Worm (Caenorhabditis elegans) whole organism, L4 larva: Measurements from ENCODE around the gene F15D4.4.

Experiments
- D1046.2 ChIP-seq: fragments of 200-800 bp; sonication (Bioruptor generic); IDR thresholded peaks from 2 replicates; pipeline ENCODE4 v1.3.6; 2022; ENCODE audit warnings: missing genetic modification characterization, missing compliant biosample characterization
- F10B5.3 ChIP-seq: sonication (generic microtip); optimal IDR thresholded peaks from 2 replicates; lab custom pipeline; 2016; ENCODE audit warnings: mild to moderate bottlenecking, missing genetic modification characterization, missing compliant biosample characterization
- F44E2.7 ChIP-seq: fragments of 200-800 bp; sonication (Bioruptor generic); IDR thresholded peaks from 2 replicates; pipeline ENCODE4 v2.1.2; 2022; ENCODE audit warnings: missing genetic modification characterization, missing compliant biosample characterization
- T20F7.1 ChIP-seq: fragments of 200-800 bp; sonication (Bioruptor generic); optimal IDR thresholded peaks from 2 replicates; lab custom pipeline; 2018; ENCODE audit warnings: mild to moderate bottlenecking, missing genetic modification characterization, missing compliant biosample characterization
- Y5F2A.4 ChIP-seq: fragments of 200-800 bp; sonication (Bioruptor generic); optimal IDR thresholded peaks from 2 replicates; lab custom pipeline; 2018; ENCODE audit warnings: mild to moderate bottlenecking, missing genetic modification characterization, missing compliant biosample characterization
- aha-1 ChIP-seq: fragments of 150-350 bp; peaks from one replicate; lab custom pipeline; 2014; ENCODE audit warnings: missing biosample characterization, missing genetic modification characterization
- aly-2 ChIP-seq: sonication (generic microtip); optimal IDR thresholded peaks from 2 replicates; lab custom pipeline; 2018; ENCODE audit warnings: missing biosample characterization, missing genetic modification characterization
- arid-1 ChIP-seq: fragments of 200-800 bp; sonication (Bioruptor generic); conservative IDR thresholded peaks from 2 replicates; pipeline ENCODE4 v1.3.6; 2022; ENCODE audit warnings: missing genetic modification reagents, missing genetic modification characterization, missing compliant biosample characterization
- attf-4 ChIP-seq: sonication (generic microtip); optimal IDR thresholded peaks from 3 replicates; lab custom pipeline; 2017; ENCODE audit warnings: missing biosample characterization, missing genetic modification characterization
- ceh-82 ChIP-seq: sonication (generic microtip); optimal IDR thresholded peaks from 2 replicates; lab custom pipeline; 2017; ENCODE audit warnings: missing biosample characterization, missing genetic modification characterization
- ces-1 ChIP-seq: fragments of 150-350 bp; sonication (generic microtip); optimal IDR thresholded peaks from 4 replicates; lab custom pipeline; 2014; ENCODE audit warnings: missing biosample characterization, missing genetic modification reagents, missing genetic modification characterization
- cey-2 ChIP-seq: sonication (generic microtip); optimal IDR thresholded peaks from 3 replicates; lab custom pipeline; 2017; ENCODE audit warnings: missing genetic modification characterization, mild to moderate bottlenecking, missing compliant biosample characterization, antibody characterized with exemption, borderline replicate concordance; ENCODE audit not compliant: insufficient read depth
- daf-16 ChIP-seq, 3 experiments: sonication (generic microtip); optimal IDR thresholded peaks; 2 replicates each; lab custom pipeline; 2016 to 2017; ENCODE audit warnings: missing genetic modification characterization in 3 of 3, missing genetic modification reagents in 3 of 3, mild to moderate bottlenecking in 2 of 3, missing compliant biosample characterization in 2 of 3, missing biosample characterization in 1 of 3, moderate library complexity in 1 of 3
- daf-8 ChIP-seq: fragments of 200-800 bp; sonication (Bioruptor generic); IDR thresholded peaks from 2 replicates; pipeline ENCODE4 v1.3.6; 2022; ENCODE audit warnings: missing genetic modification characterization, missing compliant biosample characterization
- dmd-8 ChIP-seq: fragments of 200-800 bp; sonication (Bioruptor generic); IDR thresholded peaks from 2 replicates; pipeline ENCODE4 v1.3.6; 2022; ENCODE audit warnings: missing genetic modification characterization, missing compliant biosample characterization
- duxl-1 ChIP-seq: sonication (generic microtip); optimal IDR thresholded peaks from 2 replicates; lab custom pipeline; 2016; ENCODE audit warnings: mild to moderate bottlenecking, missing genetic modification characterization, moderate library complexity, missing compliant biosample characterization; ENCODE audit not compliant: poor library complexity
- egl-27 ChIP-seq: sonication (generic microtip); optimal IDR thresholded peaks from 3 replicates; lab custom pipeline; 2017; ENCODE audit warnings: missing biosample characterization, missing genetic modification reagents, missing genetic modification characterization
- fkh-10 ChIP-seq: fragments of 150-350 bp; optimal IDR thresholded peaks from 2 replicates; lab custom pipeline; 2014; ENCODE audit warnings: missing biosample characterization, missing genetic modification reagents, missing genetic modification characterization
- hif-1 ChIP-seq, 2 experiments: sonication (generic microtip); optimal IDR thresholded peaks; 2 replicates each; lab custom pipeline; 2016 to 2017; ENCODE audit warnings: missing compliant biosample characterization in 2 of 2, missing genetic modification characterization in 2 of 2, missing genetic modification reagents in 2 of 2, missing genotype in 2 of 2, mild to moderate bottlenecking in 1 of 2
- hlh-11 ChIP-seq: fragments of 200-800 bp; sonication (Bioruptor generic); optimal IDR thresholded peaks from 2 replicates; lab custom pipeline; 2018; ENCODE audit warnings: mild to moderate bottlenecking, missing genetic modification characterization, missing compliant biosample characterization
- hmg-1.1 ChIP-seq: fragments of 200-800 bp; sonication (Bioruptor generic); IDR thresholded peaks from 2 replicates; pipeline ENCODE4 v1.3.6; 2022; ENCODE audit warnings: missing genetic modification reagents, missing genetic modification characterization, missing compliant biosample characterization
- lim-7 ChIP-seq: fragments of 200-800 bp; sonication (Bioruptor generic); IDR thresholded peaks from 2 replicates; pipeline ENCODE4 v1.3.6; 2022; ENCODE audit warnings: missing genetic modification characterization, missing compliant biosample characterization
- lin-38 ChIP-seq: fragments of 200-800 bp; sonication (Bioruptor generic); IDR thresholded peaks from 2 replicates; pipeline ENCODE4 v1.3.6; 2022; ENCODE audit warnings: missing genetic modification reagents, missing genetic modification characterization, missing compliant biosample characterization
- lsy-2 ChIP-seq, 2 experiments: fragments of 150-350 bp in 1 of 2; sonication (generic microtip) in 1 of 2; optimal IDR thresholded peaks; 2 replicates each; lab custom pipeline; 2014 to 2017; ENCODE audit warnings: missing biosample characterization in 2 of 2, missing genetic modification characterization in 2 of 2
- madf-9 ChIP-seq: fragments of 200-800 bp; sonication (Bioruptor generic); conservative IDR thresholded peaks from 2 replicates; pipeline ENCODE4 v1.3.6; 2022; ENCODE audit warnings: missing genetic modification reagents, missing genetic modification characterization, missing compliant biosample characterization
- mdt-29 ChIP-seq: fragments of 200-800 bp; sonication (Bioruptor generic); IDR thresholded peaks from 2 replicates; pipeline ENCODE4 v1.3.6; 2022; ENCODE audit warnings: missing genetic modification reagents, missing genetic modification characterization, missing compliant biosample characterization
- mep-1 ChIP-seq: fragments of 150-350 bp; sonication (generic microtip); optimal IDR thresholded peaks from 3 replicates; lab custom pipeline; 2014; ENCODE audit warnings: missing biosample characterization, missing genetic modification characterization
- mxl-2 ChIP-seq: fragments of 200-800 bp; sonication (Bioruptor generic); conservative IDR thresholded peaks from 2 replicates; pipeline ENCODE4 v1.3.6; 2022; ENCODE audit warnings: missing genetic modification reagents, missing genetic modification characterization, missing compliant biosample characterization
- nhr-102 ChIP-seq: sonication (generic microtip); optimal IDR thresholded peaks from 2 replicates; lab custom pipeline; 2016; ENCODE audit warnings: mild to moderate bottlenecking, missing genetic modification characterization, moderate library complexity, missing compliant biosample characterization
- nhr-11 ChIP-seq: fragments of 150-350 bp; optimal IDR thresholded peaks from 2 replicates; lab custom pipeline; 2014; ENCODE audit warnings: missing biosample characterization, missing genetic modification characterization
- nhr-42 ChIP-seq: fragments of 200-800 bp; sonication (Bioruptor generic); IDR thresholded peaks from 2 replicates; pipeline ENCODE4 v1.3.6; 2022; ENCODE audit warnings: missing genetic modification characterization, missing compliant biosample characterization
- nhr-77 ChIP-seq: fragments of 150-350 bp; optimal IDR thresholded peaks from 2 replicates; lab custom pipeline; 2014; ENCODE audit warnings: missing biosample characterization, missing genetic modification characterization
- rbr-2 ChIP-seq: sonication (generic microtip); optimal IDR thresholded peaks from 2 replicates; lab custom pipeline; 2016; ENCODE audit warnings: missing genotype, missing genetic modification characterization, missing compliant biosample characterization
- sdz-12 ChIP-seq: fragments of 200-800 bp; sonication (Bioruptor generic); optimal IDR thresholded peaks from 2 replicates; lab custom pipeline; 2018; ENCODE audit warnings: mild to moderate bottlenecking, missing genetic modification characterization, missing compliant biosample characterization
- set-16 ChIP-seq: fragments of 200-800 bp; sonication (Bioruptor generic); IDR thresholded peaks from 2 replicates; pipeline ENCODE4 v1.3.6; 2022; ENCODE audit warnings: missing genetic modification reagents, missing genetic modification characterization, missing compliant biosample characterization
- snpc-1.2 ChIP-seq: fragments of 200-800 bp; sonication (Bioruptor generic); IDR thresholded peaks from 2 replicates; pipeline ENCODE4 v1.3.6; 2022; ENCODE audit warnings: missing genetic modification reagents, missing genetic modification characterization, missing compliant biosample characterization
- spr-1 ChIP-seq: sonication (generic microtip); optimal IDR thresholded peaks from 2 replicates; lab custom pipeline; 2016; ENCODE audit warnings: mild to moderate bottlenecking, missing genetic modification characterization, missing compliant biosample characterization
- unc-130 ChIP-seq: sonication (generic microtip); optimal IDR thresholded peaks from 2 replicates; lab custom pipeline; 2016; ENCODE audit warnings: missing genetic modification reagents, missing genetic modification characterization, missing compliant biosample characterization
- unc-62 ChIP-seq, 3 experiments: fragments of 150-350 bp in 1 of 3; sonication (generic microtip); optimal IDR thresholded peaks in 2 of 3; peaks in 1 of 3; 1 replicate in 1 of 3; 2 replicates in 2 of 3; lab custom pipeline; 2014 to 2017; ENCODE audit warnings: missing biosample characterization in 3 of 3, missing genetic modification characterization in 3 of 3, missing genetic modification reagents in 3 of 3, missing genotype in 1 of 3
- zfp-2 ChIP-seq: sonication (generic microtip); optimal IDR thresholded peaks from 2 replicates; lab custom pipeline; 2016; ENCODE audit warnings: mild to moderate bottlenecking, missing genetic modification characterization, missing compliant biosample characterization
- zip-11 ChIP-seq: fragments of 200-800 bp; sonication (Bioruptor generic); IDR thresholded peaks from 2 replicates; pipeline ENCODE4 v1.3.6; 2022; ENCODE audit warnings: missing genetic modification characterization, missing compliant biosample characterization
- ztf-11 ChIP-seq: fragments of 150-350 bp; optimal IDR thresholded peaks from 2 replicates; lab custom pipeline; 2014; ENCODE audit warnings: missing biosample characterization, missing genetic modification characterization

The F15D4.4 gene

DNA sequence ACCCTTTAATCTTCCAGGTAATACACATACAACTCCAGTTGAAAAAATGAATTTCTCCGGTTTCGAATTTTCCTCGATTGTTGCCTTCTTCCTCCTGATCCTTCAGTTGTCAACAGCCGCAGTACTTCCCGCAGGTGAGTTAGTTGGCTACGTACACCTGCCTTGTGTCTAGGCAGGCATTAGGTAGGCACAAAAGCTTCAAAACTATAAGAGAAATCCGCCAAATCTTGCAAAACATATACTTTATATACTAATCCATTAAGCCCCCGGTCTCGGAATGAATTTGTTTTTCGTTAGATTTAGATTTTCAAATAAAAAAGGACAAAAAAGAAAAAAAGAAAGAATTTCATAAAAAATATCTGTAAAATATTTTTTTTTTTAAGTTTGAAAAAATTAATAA, 7.6 kb downstream of the F15D4.4 start, which contains the start of gene flp-16:
Gene flp-16 (plus strand): TSS at position 18 of the 400 bp plus-strand sequence.
- no peak for TF ChIP-seq unc-130 (GFP tag; lab: Kevin White, UChicago)
- TF ChIP-seq aha-1 (tag; lab: Kevin White, UChicago), result peak; percentile 93
- no peak for TF ChIP-seq spr-1 (tag; lab: Kevin White, UChicago)
- no peak for TF ChIP-seq ceh-82 (tag; lab: Kevin White, UChicago)
- no peak for TF ChIP-seq mdt-29 (GFP tag; lab: Robert Waterston, UW)
- TF ChIP-seq, all 104 proteins: peak for 1

DNA sequence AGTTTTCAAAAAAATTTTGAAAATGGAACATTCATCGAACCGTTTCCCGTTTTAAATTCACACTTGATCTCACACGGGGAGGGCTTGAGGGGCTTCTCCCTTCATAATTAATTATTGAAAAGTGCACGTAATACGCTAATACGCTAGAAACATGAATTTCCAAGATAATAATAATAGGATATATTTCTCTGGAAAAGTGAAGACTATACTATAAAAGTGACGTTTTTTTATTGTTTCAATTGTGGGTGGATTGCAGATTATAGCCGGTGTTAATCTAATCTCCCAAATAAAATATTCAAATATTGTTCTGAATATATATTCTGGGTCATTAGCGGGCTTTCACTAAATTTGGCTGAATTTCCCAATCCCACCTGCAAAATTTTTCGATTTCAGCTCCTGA, 9.2 kb downstream of the F15D4.4 start:
- TF ChIP-seq duxl-1 (tag; lab: Kevin White, UChicago) (no peak), aha-1 (tag; lab: Kevin White, UChicago) (no peak), lim-7 (GFP tag; lab: Robert Waterston, UW) (no peak), snpc-1.2 (no peak), arid-1 (GFP tag; lab: Robert Waterston, UW) (no peak), set-16 (GFP tag; lab: Robert Waterston, UW) (no peak), fkh-10 (GFP tag; lab: Kevin White, UChicago) (no peak), ztf-11 (tag; lab: Kevin White, UChicago) (no peak)

DNA sequence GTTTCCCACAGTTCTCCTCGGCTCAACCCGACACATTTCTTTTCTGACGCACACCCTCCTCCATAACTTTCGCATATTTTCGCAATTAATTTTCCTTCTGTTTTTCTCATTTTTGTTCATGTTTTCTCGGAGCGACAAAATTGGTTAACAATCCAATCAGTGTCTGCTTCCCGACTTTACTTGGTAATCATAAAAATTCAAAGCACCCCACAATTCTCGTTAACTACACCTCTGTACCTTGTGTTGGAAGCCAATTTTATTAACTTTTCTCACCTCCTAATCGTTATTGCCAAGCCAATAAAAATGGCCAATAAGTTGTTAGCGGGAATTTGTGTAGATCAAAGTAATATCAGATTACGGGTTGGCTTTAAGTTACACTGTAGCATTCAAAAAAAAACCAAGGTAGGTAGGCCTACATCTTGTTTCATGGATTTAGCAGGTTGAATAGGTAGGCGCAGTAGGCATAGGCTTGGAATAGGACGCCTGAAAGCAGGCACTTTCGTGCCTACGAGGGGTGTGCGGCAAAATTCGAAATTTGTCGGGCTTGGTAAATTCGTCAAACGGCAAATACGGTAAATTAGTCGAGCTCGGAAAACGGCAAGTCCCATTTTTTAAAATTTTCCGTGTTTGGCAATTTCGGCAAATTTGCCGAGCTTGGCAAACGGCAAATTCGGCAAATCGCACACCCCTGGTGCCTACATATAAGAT, 12.3 kb downstream of the F15D4.4 start:
- peak in 1 of 2 experiments; percentile 73 for TF ChIP-seq unc-62 (GFP tag; optimal IDR thresholded peaks at IDR 0.05 in 1 of 2; lab: Kevin White, UChicago)
- no peak for TF ChIP-seq unc-62 (tag; optimal IDR thresholded peaks at IDR 0.05; lab: Kevin White, UChicago)
- TF ChIP-seq aly-2 (tag; lab: Kevin White, UChicago), result no peak
- TF ChIP-seq F44E2.7 (GFP tag; lab: Robert Waterston, UW), result 0 out of 2 replicates have a peak, but pooled peaks have one; percentile 52
- no peak for TF ChIP-seq nhr-77
- no peak for TF ChIP-seq attf-4
- TF ChIP-seq nhr-11 (tag; lab: Kevin White, UChicago), result peak; percentile 4
- TF ChIP-seq lim-7 (GFP tag; lab: Robert Waterston, UW), result no peak
- TF ChIP-seq fkh-10 (GFP tag; lab: Kevin White, UChicago), result no peak
- no peak for TF ChIP-seq mxl-2 (GFP tag; lab: Robert Waterston, UW)
- no peak for TF ChIP-seq sdz-12
- TF ChIP-seq ces-1 (GFP tag; lab: Kevin White, UChicago), result no peak
- no peak for TF ChIP-seq Y5F2A.4 (GFP tag; lab: Kevin White, UChicago)
- TF ChIP-seq F10B5.3 (tag; lab: Kevin White, UChicago), result no peak
- TF ChIP-seq egl-27, result no peak
- TF ChIP-seq rbr-2 (tag; lab: Kevin White, UChicago), result no peak
- TF ChIP-seq zfp-2 (tag; lab: Kevin White, UChicago), result no peak
- no peak for TF ChIP-seq hif-1 (tag; optimal IDR thresholded peaks at IDR 0.05; lab: Kevin White, UChicago)
- no peak for TF ChIP-seq lin-38 (GFP tag; lab: Robert Waterston, UW)
- no peak for TF ChIP-seq cey-2
- no peak for TF ChIP-seq hmg-1.1 (GFP tag; lab: Robert Waterston, UW)
- TF ChIP-seq D1046.2 (GFP tag; lab: Robert Waterston, UW), result no peak

DNA sequence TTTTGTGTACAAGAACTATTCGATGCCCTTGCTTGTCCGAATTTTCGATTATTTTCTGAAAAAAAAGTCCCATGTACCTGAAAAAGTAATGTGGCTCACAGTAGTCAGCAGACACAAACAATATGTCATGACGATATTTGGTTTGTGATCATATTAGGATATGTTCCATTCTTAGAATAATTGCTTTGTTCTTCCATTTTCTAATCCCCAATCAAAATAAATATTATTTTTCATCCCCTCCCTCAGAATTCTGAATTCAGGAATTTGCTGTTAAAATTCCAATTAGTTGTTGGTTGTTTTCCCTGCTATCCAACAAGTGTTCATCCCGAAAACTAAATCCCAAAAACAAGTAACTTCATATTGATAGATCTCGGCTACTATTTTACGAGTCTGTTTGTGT, 23.5 kb downstream of the F15D4.4 start:
- TF ChIP-seq hlh-11 (tag; lab: Kevin White, UChicago), result no peak
- TF ChIP-seq lsy-2 (tag; optimal IDR thresholded peaks at IDR 0.05; lab: Kevin White, UChicago), result no peak
- TF ChIP-seq madf-9, result no peak
- TF ChIP-seq unc-62 (GFP tag; optimal IDR thresholded peaks at IDR 0.05 in 1 of 2; lab: Kevin White, UChicago), result peak in 1 of 2 experiments; percentile 67
- TF ChIP-seq unc-62 (tag; optimal IDR thresholded peaks at IDR 0.05; lab: Kevin White, UChicago), result no peak
- no peak for TF ChIP-seq T20F7.1 (GFP tag; lab: Kevin White, UChicago)
- TF ChIP-seq dmd-8 (GFP tag; lab: Robert Waterston, UW), result no peak
- TF ChIP-seq mdt-29 (GFP tag; lab: Robert Waterston, UW), result no peak
- no peak for TF ChIP-seq mep-1 (tag; lab: Kevin White, UChicago)
- peak; percentile 87 for TF ChIP-seq aha-1 (tag; lab: Kevin White, UChicago)
- no peak for TF ChIP-seq F44E2.7 (GFP tag; lab: Robert Waterston, UW)
- TF ChIP-seq zip-11 (GFP tag; lab: Robert Waterston, UW), result no peak
- no peak for TF ChIP-seq unc-130 (GFP tag; lab: Kevin White, UChicago)
- TF ChIP-seq daf-16 (GFP tag; optimal IDR thresholded peaks at IDR 0.05; lab: Kevin White, UChicago), result no peak
- TF ChIP-seq daf-16 (tag; optimal IDR thresholded peaks at IDR 0.05; lab: Kevin White, UChicago), result no peak
- TF ChIP-seq snpc-1.2, result no peak
- no peak for TF ChIP-seq nhr-102 (tag; lab: Kevin White, UChicago)
- no peak for TF ChIP-seq nhr-42 (GFP tag; lab: Robert Waterston, UW)
- no peak for TF ChIP-seq daf-8 (GFP tag; lab: Robert Waterston, UW)
- TF ChIP-seq, all 104 proteins: peak for 2
